Worm (Caenorhabditis elegans) whole organism, early embryonic: ENCODE results near the gene C15H11.11.

ENCODE experiments used
- aly-1 ChIP-seq: sonication (generic microtip); optimal IDR thresholded peaks from 2 replicates; lab custom pipeline; 2016; ENCODE audit warnings: missing genetic modification characterization, missing compliant biosample characterization
- ama-1 ChIP-seq: fragments of 150-350 bp; optimal IDR thresholded peaks from 2 replicates; lab custom pipeline; 2014
- hnd-1 ChIP-seq: sonication (generic microtip); optimal IDR thresholded peaks from 2 replicates; lab custom pipeline; 2016; ENCODE audit warnings: missing genetic modification characterization, missing compliant biosample characterization
- pes-1 ChIP-seq: fragments of 200-800 bp; sonication (Bioruptor generic); IDR thresholded peaks from 2 replicates; pipeline ENCODE4 v1.3.6; 2022; ENCODE audit warnings: missing genetic modification reagents, missing genetic modification characterization, missing compliant biosample characterization
- sea-1 ChIP-seq: fragments of 200-800 bp; sonication (Bioruptor generic); conservative IDR thresholded peaks from 2 replicates; pipeline ENCODE4 v1.3.6; 2022; ENCODE audit warnings: missing genetic modification characterization, missing compliant biosample characterization
- tbx-11 ChIP-seq: fragments of 200-800 bp; sonication (Bioruptor generic); IDR thresholded peaks from 2 replicates; pipeline ENCODE4 v1.3.6; 2022; ENCODE audit warnings: missing genetic modification characterization, missing compliant biosample characterization
- tbx-37 ChIP-seq: fragments of 200-800 bp; sonication (Bioruptor generic); conservative IDR thresholded peaks from 2 replicates; pipeline ENCODE4 v1.3.6; 2022; ENCODE audit warnings: missing genetic modification reagents, missing genetic modification characterization, missing compliant biosample characterization

DNA sequence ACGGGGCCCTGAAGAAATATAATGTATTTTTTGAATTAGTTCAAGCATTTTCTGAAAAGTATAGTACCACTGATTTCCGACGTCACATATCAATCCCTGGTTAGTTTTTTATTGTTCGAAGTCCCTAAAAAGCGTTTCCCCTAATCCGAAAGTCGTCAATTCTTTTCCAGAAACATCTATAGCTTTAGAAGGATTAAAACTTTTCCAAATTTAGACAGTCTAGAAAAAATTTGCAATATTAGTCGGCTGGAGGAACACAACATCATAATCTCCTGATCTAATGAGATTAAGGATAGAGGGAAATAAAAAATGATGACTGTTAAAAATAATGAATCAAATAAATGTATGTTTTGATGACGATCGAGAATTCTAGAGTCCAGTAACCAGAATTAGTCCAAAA, 37.2 kb upstream of the C15H11.11 start:
- no peak for TF ChIP-seq tbx-11 (GFP tag; lab: Robert Waterston, UW)
- TF ChIP-seq pes-1 (GFP tag; lab: Robert Waterston, UW), result no peak
- TF ChIP-seq sea-1 (GFP tag; lab: Robert Waterston, UW), result no peak
- no peak for TF ChIP-seq tbx-37 (GFP tag; lab: Robert Waterston, UW)
- no peak for TF ChIP-seq hnd-1
- no peak for TF ChIP-seq ama-1 (lab: Kevin White, UChicago)
- TF ChIP-seq aly-1 (tag; lab: Kevin White, UChicago), result no peak
